Comparison of ENCODE assay signal across 7 worm cellular contexts in genomic region chrV:14612168-14612567, ce11.
TF ChIP-seq lines count a peak whose summit lies in the region.

Gene R11H6.5 (minus strand): TSS chrV:14612222.
Gene ccnk-1 (plus strand): TSS chrV:14612548.

TF ChIP-seq in whole organism, L1 larva, 84 proteins besides CTCF, POLR2A, EP300 and RAD21 (continues in another document):
- TF ChIP-seq tlp-1 (tag; optimal IDR thresholded peaks at IDR 0.05; lab: Kevin White, UChicago) (no peak), nhr-77 (tag; optimal IDR thresholded peaks at IDR 0.05; lab: Kevin White, UChicago) (no peak), elt-2 (tag; optimal IDR thresholded peaks at IDR 0.05; lab: Kevin White, UChicago) (no peak), mep-1 (tag; optimal IDR thresholded peaks at IDR 0.05; lab: Kevin White, UChicago) (peak; percentile 67), irx-1 (tag; optimal IDR thresholded peaks at IDR 0.05; lab: Kevin White, UChicago) (no peak), unc-130 (tag; optimal IDR thresholded peaks at IDR 0.05; lab: Kevin White, UChicago) (peak; percentile 66), xbp-1 (tag; optimal IDR thresholded peaks at IDR 0.05; lab: Kevin White, UChicago) (peak; percentile 20), lir-3 (tag; optimal IDR thresholded peaks at IDR 0.05; lab: Kevin White, UChicago; ENCODE audit: poor library complexity) (no peak), F16B12.6 (tag; optimal IDR thresholded peaks at IDR 0.05; lab: Kevin White, UChicago) (peak; percentile 85), lin-15B (tag; optimal IDR thresholded peaks at IDR 0.05; lab: Kevin White, UChicago) (peak; percentile 7), dsc-1 (tag; optimal IDR thresholded peaks at IDR 0.05; lab: Kevin White, UChicago) (no peak), nhr-47 (tag; optimal IDR thresholded peaks at IDR 0.05; lab: Kevin White, UChicago) (no peak), ceh-82 (tag; optimal IDR thresholded peaks at IDR 0.05; lab: Kevin White, UChicago) (peak in 1 of 3 experiments; percentile 18)

TF ChIP-seq in whole organism, L2 larva, 48 proteins besides CTCF, POLR2A, EP300 and RAD21 (continues in another document):
- TF ChIP-seq nhr-23 (tag; optimal IDR thresholded peaks at IDR 0.05; lab: Kevin White, UChicago) (no peak), gmeb-1 (tag; optimal IDR thresholded peaks at IDR 0.05; lab: Kevin White, UChicago) (no peak), fos-1 (tag; optimal IDR thresholded peaks at IDR 0.05; lab: Kevin White, UChicago) (peak; percentile 19), nhr-129 (tag; optimal IDR thresholded peaks at IDR 0.05; lab: Kevin White, UChicago) (peak; percentile 48), skn-1 (tag; optimal IDR thresholded peaks at IDR 0.05; lab: Kevin White, UChicago) (no peak), unc-55 (GFP tag; optimal IDR thresholded peaks at IDR 0.05; lab: Kevin White, UChicago) (peak; percentile 84), sem-4 (tag; optimal IDR thresholded peaks at IDR 0.05; lab: Kevin White, UChicago) (peak; percentile 5), nhr-237 (tag; optimal IDR thresholded peaks at IDR 0.05; lab: Kevin White, UChicago) (no peak), mab-5 (tag; optimal IDR thresholded peaks at IDR 0.05; lab: Kevin White, UChicago) (no peak), F13H6.1 (tag; optimal IDR thresholded peaks at IDR 0.05; lab: Kevin White, UChicago) (no peak), blmp-1 (tag; optimal IDR thresholded peaks at IDR 0.05; lab: Kevin White, UChicago; ENCODE audit: insufficient read depth) (no peak), nhr-21 (tag; optimal IDR thresholded peaks at IDR 0.05; lab: Kevin White, UChicago) (no peak), sma-9 (GFP tag; optimal IDR thresholded peaks at IDR 0.05; lab: Kevin White, UChicago) (no peak), sma-9 (tag; optimal IDR thresholded peaks at IDR 0.05; lab: Kevin White, UChicago) (no peak)

TF ChIP-seq in whole organism, L3 larva, 47 proteins besides CTCF, POLR2A, EP300 and RAD21:
- TF ChIP-seq R02D3.7 (tag; optimal IDR thresholded peaks at IDR 0.05; lab: Kevin White, UChicago) (no peak), nhr-237 (tag; optimal IDR thresholded peaks at IDR 0.05; lab: Kevin White, UChicago) (no peak), nfya-1 (tag; optimal IDR thresholded peaks at IDR 0.05; lab: Kevin White, UChicago; ENCODE audit: insufficient read depth) (peak; percentile 92), hmg-11 (tag; optimal IDR thresholded peaks at IDR 0.05; lab: Kevin White, UChicago) (peak; percentile 51), pha-4 (tag; optimal IDR thresholded peaks at IDR 0.05; lab: Kevin White, UChicago) (peak; percentile 80), lin-39 (tag; optimal IDR thresholded peaks at IDR 0.05; lab: Kevin White, UChicago) (peak; percentile 39), nhr-28 (tag; optimal IDR thresholded peaks at IDR 0.05; lab: Kevin White, UChicago) (no peak), nhr-77 (tag; optimal IDR thresholded peaks at IDR 0.05; lab: Kevin White, UChicago) (no peak), lin-15B (tag; optimal IDR thresholded peaks at IDR 0.05; lab: Kevin White, UChicago) (peak; percentile 55)

TF ChIP-seq in whole organism, L4 larva, 104 proteins besides CTCF, POLR2A, EP300 and RAD21 (continues in another document):
- TF ChIP-seq lin-15B (tag; optimal IDR thresholded peaks at IDR 0.05; lab: Kevin White, UChicago) (no peak), lin-29 (GFP tag; IDR thresholded peaks at IDR 0.05; lab: Robert Waterston, UW) (no peak), dpl-1 (GFP tag; optimal IDR thresholded peaks at IDR 0.05; lab: Kevin White, UChicago) (peak; percentile 49), zip-2 (tag; optimal IDR thresholded peaks at IDR 0.05; lab: Kevin White, UChicago) (no peak), mep-1 (tag; optimal IDR thresholded peaks at IDR 0.05; lab: Kevin White, UChicago) (peak; percentile 42), nhr-6 (tag; optimal IDR thresholded peaks at IDR 0.05; lab: Kevin White, UChicago) (peak; percentile 84), nhr-10 (tag; optimal IDR thresholded peaks at IDR 0.05; lab: Kevin White, UChicago) (no peak), hlh-30 (tag; optimal IDR thresholded peaks at IDR 0.05; lab: Kevin White, UChicago; ENCODE audit: insufficient read depth) (peak; percentile 43), dve-1 (tag; optimal IDR thresholded peaks at IDR 0.05; lab: Kevin White, UChicago; ENCODE audit: insufficient read depth) (peak; percentile 30), rbr-2 (tag; optimal IDR thresholded peaks at IDR 0.05; lab: Kevin White, UChicago) (peak; percentile 18), lin-38 (GFP tag; IDR thresholded peaks at IDR 0.05; lab: Robert Waterston, UW) (peak; percentile 9; the same call in 1 of the 2 replicates), unc-62 (GFP tag; optimal IDR thresholded peaks at IDR 0.05 in 1 of 2; lab: Kevin White, UChicago) (peak in 1 of 2 experiments; percentile 4), unc-62 (tag; optimal IDR thresholded peaks at IDR 0.05; lab: Kevin White, UChicago) (no peak), lsy-2 (tag; optimal IDR thresholded peaks at IDR 0.05; lab: Kevin White, UChicago) (peak; percentile 90 to 99)

TF ChIP-seq in whole organism, late embryonic, 69 proteins besides CTCF, POLR2A, EP300 and RAD21:
- TF ChIP-seq unc-42 (tag; optimal IDR thresholded peaks at IDR 0.05; lab: Kevin White, UChicago), result no peak
- TF ChIP-seq fkh-6 (tag; optimal IDR thresholded peaks at IDR 0.05; lab: Kevin White, UChicago), result no peak
- TF ChIP-seq lin-11 (tag; optimal IDR thresholded peaks at IDR 0.05; lab: Kevin White, UChicago), result no peak
- TF ChIP-seq mec-3 (tag; optimal IDR thresholded peaks at IDR 0.05; lab: Kevin White, UChicago; ENCODE audit: borderline replicate concordance), result no peak
- TF ChIP-seq syd-9 (tag; optimal IDR thresholded peaks at IDR 0.05; lab: Kevin White, UChicago), result no peak
- no peak for TF ChIP-seq unc-55 (GFP tag; optimal IDR thresholded peaks at IDR 0.05; lab: Kevin White, UChicago)
- TF ChIP-seq tbx-2 (tag; optimal IDR thresholded peaks at IDR 0.05; lab: Kevin White, UChicago), result peak; percentile 17
- no peak for TF ChIP-seq hlh-6 (tag; optimal IDR thresholded peaks at IDR 0.05; lab: Kevin White, UChicago)
- no peak for TF ChIP-seq gmeb-2 (tag; optimal IDR thresholded peaks at IDR 0.05; lab: Kevin White, UChicago)
- peak; percentile 71 for TF ChIP-seq nfya-1 (tag; optimal IDR thresholded peaks at IDR 0.05; lab: Kevin White, UChicago)
- TF ChIP-seq hlh-30 (tag; optimal IDR thresholded peaks at IDR 0.05; lab: Kevin White, UChicago; ENCODE audit: insufficient read depth), result no peak
- TF ChIP-seq sox-4 (tag; optimal IDR thresholded peaks at IDR 0.05; lab: Kevin White, UChicago), result no peak

TF ChIP-seq in whole organism, mixed stage, embryonic, 35 proteins besides CTCF, POLR2A, EP300 and RAD21:
- TF ChIP-seq unc-62 (GFP tag; optimal IDR thresholded peaks at IDR 0.05; lab: Kevin White, UChicago), result no peak
- TF ChIP-seq ztf-11 (tag; optimal IDR thresholded peaks at IDR 0.05; lab: Kevin White, UChicago), result no peak
- peak; percentile 98 for TF ChIP-seq lsy-2 (tag; optimal IDR thresholded peaks at IDR 0.05; lab: Kevin White, UChicago)
- TF ChIP-seq flh-1 (GFP tag; optimal IDR thresholded peaks at IDR 0.05; lab: Kevin White, UChicago), result no peak
- TF ChIP-seq nhr-237 (tag; optimal IDR thresholded peaks at IDR 0.05; lab: Kevin White, UChicago), result peak; percentile 4
- no peak for TF ChIP-seq sem-2 (GFP tag; optimal IDR thresholded peaks at IDR 0.05; lab: Kevin White, UChicago)
- TF ChIP-seq ceh-43 (GFP tag; optimal IDR thresholded peaks at IDR 0.05; lab: Kevin White, UChicago), result no peak
- no peak for TF ChIP-seq tbx-8 (GFP tag; optimal IDR thresholded peaks at IDR 0.05; lab: Kevin White, UChicago)
- TF ChIP-seq ceh-39 (tag; optimal IDR thresholded peaks at IDR 0.05; lab: Kevin White, UChicago), result no peak
- peak; percentile 38 for TF ChIP-seq mep-1 (tag; optimal IDR thresholded peaks at IDR 0.05; lab: Kevin White, UChicago)
- no peak for TF ChIP-seq nhr-12 (tag; optimal IDR thresholded peaks at IDR 0.05; lab: Kevin White, UChicago)
- no peak for TF ChIP-seq snpc-4 (tag; optimal IDR thresholded peaks at IDR 0.05; lab: Kevin White, UChicago)
- no peak for TF ChIP-seq unc-120 (tag; optimal IDR thresholded peaks at IDR 0.05; lab: Kevin White, UChicago; ENCODE audit: poor library complexity, severe bottlenecking)

TF ChIP-seq in whole organism, young adult, 124 proteins besides CTCF, POLR2A, EP300 and RAD21:
- TF ChIP-seq egl-44 (GFP tag; IDR thresholded peaks at IDR 0.05; lab: Robert Waterston, UW) (no peak), snpc-4 (GFP tag; optimal IDR thresholded peaks at IDR 0.05; lab: Kevin White, UChicago) (no peak), snpc-4 (tag; optimal IDR thresholded peaks at IDR 0.05; lab: Kevin White, UChicago) (peak in 1 of 4 experiments; percentile 8), ceh-91 (GFP tag; IDR thresholded peaks at IDR 0.05; lab: Robert Waterston, UW) (peak; percentile 58), F49E8.2 (tag; optimal IDR thresholded peaks at IDR 0.05; lab: Kevin White, UChicago; ENCODE audit: insufficient read depth) (peak; percentile 19), F23B12.7 (tag; optimal IDR thresholded peaks at IDR 0.05; lab: Kevin White, UChicago; ENCODE audit: insufficient read depth) (peak; percentile 59), snpc-1.3 (tag; optimal IDR thresholded peaks at IDR 0.05; lab: Kevin White, UChicago; ENCODE audit: insufficient read depth) (peak; percentile 42), snpc-1.1 (tag; optimal IDR thresholded peaks at IDR 0.05; lab: Kevin White, UChicago; ENCODE audit: insufficient read depth) (peak; percentile 16), somi-1 (GFP tag; optimal IDR thresholded peaks at IDR 0.05; lab: Kevin White, UChicago) (no peak), lsl-1 (GFP tag; optimal IDR thresholded peaks at IDR 0.05; lab: Kevin White, UChicago) (peak; percentile 93), die-1 (tag; optimal IDR thresholded peaks at IDR 0.05; lab: Kevin White, UChicago) (no peak), D2030.7 (GFP tag; IDR thresholded peaks at IDR 0.05; lab: Robert Waterston, UW) (peak; percentile 8; the same call in 1 of the 2 replicates), cebp-1 (GFP tag; IDR thresholded peaks at IDR 0.05; lab: Robert Waterston, UW) (no peak), cebp-1 (tag; optimal IDR thresholded peaks at IDR 0.05; lab: Kevin White, UChicago) (no peak)
